Worm (Caenorhabditis elegans) whole organism, midembryonic: ENCODE data around the gene C50C3.5.

Experiments used
- T22C8.4 ChIP-seq: fragments of 200-800 bp; sonication (Bioruptor generic); IDR thresholded peaks from 2 replicates; pipeline ENCODE4 v1.3.6; 2022; ENCODE audit warnings: missing genetic modification characterization, missing compliant biosample characterization
- flt-1 ChIP-seq: fragments of 200-800 bp; sonication (Bioruptor generic); IDR thresholded peaks from 2 replicates; pipeline ENCODE4 v1.3.6; 2022; ENCODE audit warnings: missing genetic modification characterization, missing compliant biosample characterization
- ref-1 ChIP-seq: fragments of 200-800 bp; sonication (Bioruptor generic); conservative IDR thresholded peaks from 2 replicates; pipeline ENCODE4 v1.3.6; 2022; ENCODE audit warnings: missing genetic modification reagents, missing genetic modification characterization, missing compliant biosample characterization

DNA sequence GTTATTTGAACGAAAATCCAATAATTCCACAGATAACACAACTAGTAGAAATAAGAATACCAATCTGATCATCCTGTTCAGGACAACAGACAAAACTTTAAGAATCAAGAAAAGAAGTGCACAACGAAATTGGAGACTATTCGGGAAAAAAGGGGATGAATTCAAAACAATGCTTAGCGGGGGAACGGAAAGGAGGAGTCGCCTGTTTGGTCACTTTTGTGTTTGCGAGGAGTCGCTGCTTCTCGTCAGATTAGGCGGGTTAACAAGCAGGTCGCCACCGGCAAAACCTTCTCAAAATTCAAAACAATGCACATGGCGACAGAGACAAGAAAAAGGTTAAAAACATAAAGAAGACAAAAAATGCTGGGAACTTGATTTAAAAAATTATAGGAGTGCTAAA lies 30.8 kb downstream of the C50C3.5 start, which contains the start of gene C30A5.10:
- TF ChIP-seq flt-1 (no peak), ref-1 (GFP tag; lab: Robert Waterston, UW) (no peak), T22C8.4 (no peak)
